Fruit fly (Drosophila melanogaster) whole organism, embryonic: ENCODE measurements around the gene Cpr92A.

Source experiments
- Awh ChIP-seq: fragments of 200-800 bp; sonication (Bioruptor generic); IDR thresholded peaks from 2 replicates; pipeline ENCODE4, ENCODE4 v1.3.6; 2022; ENCODE audit warnings: missing biosample characterization, missing genetic modification characterization
- amos ChIP-seq: fragments of 200-800 bp; sonication (Bioruptor generic); IDR thresholded peaks from 2 replicates; pipeline ENCODE4 v1.3.6; 2022; ENCODE audit warnings: missing biosample characterization, missing genetic modification characterization; ENCODE audit not compliant: partially characterized antibody

DNA sequence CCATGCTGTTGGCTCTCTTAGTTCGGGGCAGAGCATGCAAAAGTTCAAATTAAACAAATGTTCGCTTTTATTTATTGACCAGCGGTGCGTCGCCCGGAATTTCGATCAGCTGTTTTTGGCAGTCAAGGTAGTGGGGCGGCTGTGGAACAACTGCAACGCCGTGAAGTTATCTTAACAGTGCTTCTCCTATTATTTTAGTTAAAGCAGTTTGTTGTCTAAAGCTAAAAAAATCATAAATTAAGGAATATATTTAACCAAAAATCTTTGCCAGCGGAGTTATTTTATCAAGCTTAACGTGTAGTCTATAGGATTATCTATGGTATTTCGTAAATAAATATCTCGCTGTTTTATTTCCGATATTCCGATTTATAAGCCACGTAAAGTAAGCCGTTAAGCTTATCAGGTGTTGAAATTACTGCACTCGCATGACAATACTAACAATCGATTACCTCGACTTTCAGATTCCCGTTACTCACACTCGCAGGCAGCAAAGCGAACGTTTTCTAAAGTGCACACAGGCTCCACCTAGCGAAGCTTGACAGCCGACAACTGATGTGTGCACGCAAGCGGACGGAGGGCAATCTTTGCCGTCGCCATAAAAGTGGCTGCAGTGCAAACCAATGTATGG is 49.6 kb upstream of the Cpr92A start, which contains the start of the genes CG6195 and CG31220:
- TF ChIP-seq Awh (GFP tag; lab: Robert Waterston, UW) (0 out of 2 replicates have a peak, but pooled peaks have one; percentile 20), amos (GFP tag; lab: Robert Waterston, UW) (no peak; the same call in 1 of the 2 replicates)
